Fruit fly (Drosophila melanogaster) whole organism, embryonic: ENCODE measurements around the gene ATPsynD.

Source experiments
- CG4854 ChIP-seq: fragments of 200-800 bp; sonication (Bioruptor generic); optimal IDR thresholded peaks from 2 replicates; lab custom pipeline; 2016; ENCODE audit warnings: missing biosample characterization, missing genetic modification characterization, inconsistent platforms
- Dip2 ChIP-seq: fragments of 200-800 bp; sonication (Bioruptor generic); IDR thresholded peaks from 2 replicates; pipeline ENCODE4 v1.3.6; 2022; ENCODE audit warnings: missing biosample characterization, missing genetic modification characterization
- az2 ChIP-seq: fragments of 200-800 bp; sonication (Bioruptor generic); optimal IDR thresholded peaks from 3 replicates; lab custom pipeline; 2016; ENCODE audit warnings: missing biosample characterization, missing genetic modification characterization
- ci ChIP-seq: fragments of 200-800 bp; sonication (Bioruptor generic); IDR thresholded peaks from 3 replicates; pipeline ENCODE4 v1.3.6; 2022; ENCODE audit warnings: missing biosample characterization, missing genetic modification characterization

DNA sequence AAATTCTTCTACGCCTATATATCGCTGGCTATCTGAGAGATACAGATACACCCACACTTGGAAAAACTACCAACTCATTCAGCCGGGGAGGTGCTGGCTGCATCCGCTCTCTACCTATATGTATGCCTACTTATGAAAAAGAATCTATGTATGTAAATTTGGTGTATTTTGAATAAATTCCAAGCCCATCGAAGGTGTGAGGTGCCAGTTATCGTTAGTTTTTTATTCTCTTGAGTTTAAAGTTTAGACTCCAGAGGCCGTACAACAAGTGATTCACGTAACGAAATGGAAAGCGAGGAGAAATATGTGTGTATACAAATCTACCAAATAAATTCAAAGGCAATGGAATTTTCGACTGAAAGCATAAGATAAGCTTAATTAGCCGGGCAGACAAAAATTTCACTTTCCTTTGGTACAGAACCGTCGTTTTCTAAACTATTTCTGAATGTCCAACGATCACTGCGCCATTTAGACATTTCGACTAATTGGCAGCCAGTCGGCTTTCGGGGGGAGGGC, 3.0 kb upstream of the ATPsynD start:
- TF ChIP-seq Dip2 (GFP tag; lab: Robert Waterston, UW) (no peak), ci (0 out of 3 replicates have a peak, but pooled peaks have one; percentile 57), CG4854 (GFP tag; lab: Kevin White, UChicago) (no peak), az2 (GFP tag; lab: Kevin White, UChicago) (no peak)
